Worm (Caenorhabditis elegans): ENCODE results near the gene Y39A3CL.7.

ce11 chrIII:1831104-1831503 lies 6.4 kb downstream of the Y39A3CL.7 start:
- TF ChIP-seq him-1 (tag; optimal IDR thresholded peaks at IDR 0.05) (no peak), dao-5 (tag; optimal IDR thresholded peaks at IDR 0.05) (no peak)

Data from whole organism, L4/young adult.